Fruit fly (Drosophila melanogaster): ENCODE data around the gene CG7299.

The CG7299 gene

DNA sequence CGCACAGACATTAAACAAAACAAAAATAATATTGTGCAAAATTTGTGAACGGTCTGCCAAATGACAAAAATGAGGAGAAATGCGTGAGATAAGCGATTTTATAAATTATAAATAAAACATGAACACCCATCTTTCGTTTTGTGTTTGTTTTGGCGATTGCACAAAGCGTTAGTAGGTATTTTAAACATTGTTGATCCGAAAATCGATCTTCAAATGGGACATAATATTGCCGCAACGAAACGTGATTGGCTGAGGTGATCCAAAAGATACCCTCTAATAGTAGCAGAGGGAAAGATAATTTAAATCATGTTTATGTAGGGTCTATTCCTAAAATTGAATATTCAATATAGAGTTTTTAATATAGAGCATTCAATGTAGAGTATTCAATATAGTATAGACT, 4.6 kb downstream of the CG7299 start:
- TF ChIP-seq Myc (optimal IDR thresholded peaks at IDR 0.05) (no peak), Sin3A (optimal IDR thresholded peaks at IDR 0.05) (no peak), psq (optimal IDR thresholded peaks at IDR 0.05) (no peak), ttk (optimal IDR thresholded peaks at IDR 0.05) (no peak), h (optimal IDR thresholded peaks at IDR 0.05) (no peak), insv (optimal IDR thresholded peaks at IDR 0.05) (no peak)

DNA sequence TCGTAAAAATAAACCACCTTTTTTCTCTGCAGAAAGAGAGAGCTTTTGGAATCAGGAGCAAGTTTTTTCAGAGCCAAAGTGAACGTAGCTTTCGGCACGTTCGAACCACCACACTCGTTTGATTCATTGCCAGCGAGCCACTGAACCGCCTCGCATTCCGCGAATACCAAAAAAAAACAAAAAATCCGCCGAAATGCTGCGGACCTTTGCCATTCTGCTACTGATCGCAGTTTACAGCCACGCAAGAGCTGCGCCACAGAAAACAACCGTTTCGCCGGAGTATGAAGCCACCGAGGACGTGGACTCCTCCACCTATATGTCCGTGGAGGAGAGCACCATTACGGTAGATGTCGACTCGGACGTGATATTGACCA, 6.5 kb downstream of the CG7299 start:
- TF ChIP-seq h (optimal IDR thresholded peaks at IDR 0.05) (no peak), insv (optimal IDR thresholded peaks at IDR 0.05) (no peak), Myc (optimal IDR thresholded peaks at IDR 0.05) (no peak), ttk (optimal IDR thresholded peaks at IDR 0.05) (no peak), psq (optimal IDR thresholded peaks at IDR 0.05) (no peak), Sin3A (optimal IDR thresholded peaks at IDR 0.05) (no peak)

DNA sequence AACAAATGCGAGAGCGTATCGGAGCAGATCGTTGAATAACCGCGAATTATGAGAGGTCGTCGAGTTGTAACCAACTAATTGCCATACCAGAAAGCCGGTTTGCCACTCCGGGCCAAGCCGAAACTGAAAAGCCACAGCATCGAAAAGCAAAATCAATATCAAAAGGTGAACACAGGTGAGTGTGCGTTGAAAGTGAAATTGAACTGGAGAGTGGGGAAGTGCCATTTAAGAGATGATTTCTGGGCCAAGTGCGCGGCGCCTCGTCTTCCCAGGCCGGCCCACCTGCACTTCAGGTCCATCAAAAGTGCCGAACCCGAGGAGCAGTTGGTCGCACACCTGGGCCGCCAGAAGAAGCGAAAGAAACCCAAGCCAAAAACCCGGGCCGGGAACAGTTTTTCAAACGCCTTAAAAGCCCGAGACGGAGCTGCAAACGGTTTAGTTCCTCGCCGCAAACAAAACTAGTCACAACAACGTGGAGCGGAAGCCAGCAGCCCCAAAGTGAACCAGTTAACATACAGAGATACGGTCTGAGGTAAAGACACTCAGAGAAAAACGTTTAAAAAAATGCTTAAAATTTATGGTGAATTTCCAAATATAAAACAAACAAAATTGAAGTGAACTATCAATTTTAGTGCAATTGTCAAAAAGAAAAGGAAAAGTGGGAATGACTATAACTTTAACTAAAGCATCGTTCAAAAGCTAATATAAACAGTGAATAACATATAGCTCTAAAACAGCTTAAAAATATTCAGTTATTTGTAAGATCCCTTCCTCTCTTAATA, 7.1 kb downstream of the CG7299 start, which contains the start of gene CG17104:
CG17104 (plus strand) TSS at position 266 of the 782 bp plus-strand sequence.
- TF ChIP-seq ttk (optimal IDR thresholded peaks at IDR 0.05) (no peak), h (optimal IDR thresholded peaks at IDR 0.05) (no peak), insv (optimal IDR thresholded peaks at IDR 0.05) (no peak), Myc (optimal IDR thresholded peaks at IDR 0.05) (no peak), Sin3A (optimal IDR thresholded peaks at IDR 0.05) (no peak), psq (optimal IDR thresholded peaks at IDR 0.05) (no peak)

DNA sequence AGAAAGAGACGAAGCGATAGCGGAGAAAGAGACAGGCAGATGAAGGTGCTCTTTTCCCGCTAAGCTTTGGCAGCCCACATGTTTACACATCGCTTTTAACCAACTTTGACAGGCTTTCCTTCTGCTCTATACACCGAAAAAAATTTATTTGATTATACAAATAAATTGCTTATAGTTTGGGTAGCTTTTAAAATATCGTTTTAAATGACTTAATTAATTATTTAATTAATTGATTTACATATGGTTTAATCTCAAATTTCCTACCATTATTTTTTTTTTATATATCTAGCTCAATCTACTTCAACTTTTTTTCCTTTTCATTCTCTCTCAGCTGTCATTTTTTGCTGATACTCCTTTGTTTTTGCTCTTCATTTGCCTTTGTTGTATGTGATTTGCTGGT, 11.2 kb downstream of the CG7299 start:
- TF ChIP-seq ttk (optimal IDR thresholded peaks at IDR 0.05) = no peak
- TF ChIP-seq psq (optimal IDR thresholded peaks at IDR 0.05) = no peak
- no peak for TF ChIP-seq Myc (optimal IDR thresholded peaks at IDR 0.05)

DNA sequence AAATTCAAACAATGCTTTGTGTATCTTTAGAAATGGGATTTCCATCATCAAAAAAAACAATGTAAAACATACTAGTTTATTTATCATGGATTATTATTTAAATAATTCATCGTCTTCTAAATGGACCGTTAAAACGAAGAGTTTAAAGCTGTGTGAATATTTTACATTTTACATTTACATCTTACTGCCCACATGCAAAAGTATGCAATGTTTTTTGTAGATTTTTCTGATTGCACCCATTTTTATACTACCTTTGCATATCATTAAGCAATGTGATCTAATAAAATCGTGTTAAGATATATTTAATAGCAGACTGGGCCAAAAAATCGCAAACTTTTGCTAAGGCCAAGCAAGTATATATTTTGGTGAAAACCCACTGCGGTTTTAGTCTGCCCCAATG, 12.7 kb downstream of the CG7299 start:
- TF ChIP-seq psq (optimal IDR thresholded peaks at IDR 0.05) = no peak
- TF ChIP-seq ttk (optimal IDR thresholded peaks at IDR 0.05) = no peak
- no peak for TF ChIP-seq insv (optimal IDR thresholded peaks at IDR 0.05)
- no peak for TF ChIP-seq Sin3A (optimal IDR thresholded peaks at IDR 0.05)
- TF ChIP-seq Myc (optimal IDR thresholded peaks at IDR 0.05) = no peak
- TF ChIP-seq h (optimal IDR thresholded peaks at IDR 0.05) = no peak

DNA sequence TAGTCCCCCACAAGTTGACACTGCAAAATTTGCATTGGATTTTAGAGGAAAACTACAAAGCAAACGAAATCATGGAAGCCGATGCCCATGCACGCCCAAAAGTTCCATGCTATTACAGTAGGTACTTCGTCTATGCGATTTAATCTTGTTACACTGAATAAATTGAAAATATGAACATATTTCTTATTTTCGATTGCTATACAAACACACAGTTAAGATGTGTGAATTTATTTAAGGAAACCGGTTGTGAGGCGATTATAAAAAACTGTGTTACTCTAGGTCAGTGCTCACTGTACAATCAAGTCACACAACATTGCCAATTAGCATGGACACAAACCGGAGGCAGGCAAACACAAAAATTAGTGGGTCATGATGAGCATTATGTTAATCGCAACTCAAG, 18.6 kb downstream of the CG7299 start:
- no peak for TF ChIP-seq psq (optimal IDR thresholded peaks at IDR 0.05)
- TF ChIP-seq Myc (optimal IDR thresholded peaks at IDR 0.05) = no peak
- no peak for TF ChIP-seq insv (optimal IDR thresholded peaks at IDR 0.05)
- TF ChIP-seq Sin3A (optimal IDR thresholded peaks at IDR 0.05) = no peak
- no peak for TF ChIP-seq h (optimal IDR thresholded peaks at IDR 0.05)
- TF ChIP-seq ttk (optimal IDR thresholded peaks at IDR 0.05) = no peak

DNA sequence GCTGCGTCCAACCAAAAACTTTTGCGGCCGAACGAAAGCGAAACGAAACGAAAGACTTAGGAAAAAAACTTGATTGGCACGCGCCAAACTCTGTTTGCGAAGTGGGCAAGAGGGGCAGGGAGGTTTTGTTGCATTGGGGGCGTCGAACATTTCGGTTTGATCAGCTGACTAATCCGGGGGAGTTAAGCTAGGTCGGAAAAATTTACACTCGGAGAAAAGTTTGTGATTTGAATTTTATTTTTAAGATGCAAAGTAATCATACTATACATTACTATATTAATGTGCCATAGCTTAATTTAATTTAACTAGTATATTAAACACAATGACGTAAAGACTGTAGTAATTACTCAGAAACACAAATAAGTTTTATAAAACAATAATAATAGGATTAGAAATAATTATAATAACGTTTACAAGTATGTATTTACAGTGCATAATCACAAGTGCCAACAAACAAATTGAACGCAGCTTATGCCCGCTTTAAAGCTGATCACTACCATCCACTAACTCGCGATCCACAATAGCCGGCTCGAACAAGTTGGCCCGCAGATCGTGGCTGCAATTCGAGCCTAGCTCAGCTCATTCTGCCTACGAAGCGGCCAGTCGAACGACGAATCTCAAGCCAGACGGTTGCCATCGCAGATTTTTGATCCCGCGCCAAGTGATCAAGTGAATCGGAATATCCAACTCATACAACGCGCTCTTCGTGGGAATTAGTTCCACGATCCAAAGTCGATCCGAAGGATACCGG, 22.5 kb downstream of the CG7299 start, which contains the start of gene CG31871:
CG31871 (plus strand) TSS at position 592 of the 751 bp plus-strand sequence.
- TF ChIP-seq psq (optimal IDR thresholded peaks at IDR 0.05) = no peak
- no peak for TF ChIP-seq insv (optimal IDR thresholded peaks at IDR 0.05)
- no peak for TF ChIP-seq Sin3A (optimal IDR thresholded peaks at IDR 0.05)
- no peak for TF ChIP-seq Myc (optimal IDR thresholded peaks at IDR 0.05)
- no peak for TF ChIP-seq ttk (optimal IDR thresholded peaks at IDR 0.05)
- no peak for TF ChIP-seq h (optimal IDR thresholded peaks at IDR 0.05)

DNA sequence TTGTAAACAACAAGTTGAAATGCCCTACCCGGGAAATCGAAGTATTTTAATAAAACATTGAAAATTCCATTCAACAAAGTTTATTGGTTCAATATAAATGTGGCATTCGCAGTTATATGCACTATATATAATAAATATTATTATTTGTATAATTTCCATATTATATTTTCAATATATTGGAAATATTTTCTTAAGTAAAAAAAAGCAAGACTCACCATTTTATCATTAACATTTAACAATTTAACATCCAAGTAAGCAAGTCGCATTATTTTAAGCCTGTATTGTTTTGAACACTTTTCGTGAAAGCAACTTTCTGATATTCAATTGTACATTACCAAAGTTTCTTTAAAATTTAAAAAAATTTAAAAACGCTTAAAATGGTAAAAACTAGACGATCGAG, 26.2 kb downstream of the CG7299 start, which contains the start of gene CG45690:
CG45690 (plus strand) TSS at position 301 of the 400 bp plus-strand sequence.
- TF ChIP-seq h (optimal IDR thresholded peaks at IDR 0.05) (no peak), ttk (optimal IDR thresholded peaks at IDR 0.05) (no peak), Sin3A (optimal IDR thresholded peaks at IDR 0.05) (no peak), psq (optimal IDR thresholded peaks at IDR 0.05) (no peak), insv (optimal IDR thresholded peaks at IDR 0.05) (no peak), Myc (optimal IDR thresholded peaks at IDR 0.05) (no peak)

DNA sequence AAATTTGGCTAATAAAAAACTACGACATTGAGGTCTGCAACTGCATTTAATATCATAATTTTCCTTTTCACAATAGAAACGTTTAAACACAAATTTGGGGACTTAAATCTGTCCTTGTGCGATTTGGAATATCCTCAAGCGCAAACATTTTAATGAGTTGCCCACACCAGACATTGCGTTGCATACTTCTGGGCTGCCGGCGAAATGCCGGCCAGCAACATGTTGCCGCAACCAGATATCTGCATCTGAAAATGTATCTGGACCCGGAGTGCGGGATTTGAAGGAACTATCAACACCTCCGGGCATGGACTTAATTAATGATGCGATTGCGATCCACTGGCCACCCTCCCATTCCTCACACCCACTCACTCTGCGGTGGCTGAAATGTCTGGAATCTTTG, 29.7 kb downstream of the CG7299 start:
- TF ChIP-seq Myc (optimal IDR thresholded peaks at IDR 0.05) (no peak), h (optimal IDR thresholded peaks at IDR 0.05) (no peak), psq (optimal IDR thresholded peaks at IDR 0.05) (no peak), Sin3A (optimal IDR thresholded peaks at IDR 0.05) (no peak), ttk (optimal IDR thresholded peaks at IDR 0.05) (no peak), insv (optimal IDR thresholded peaks at IDR 0.05) (no peak)

DNA sequence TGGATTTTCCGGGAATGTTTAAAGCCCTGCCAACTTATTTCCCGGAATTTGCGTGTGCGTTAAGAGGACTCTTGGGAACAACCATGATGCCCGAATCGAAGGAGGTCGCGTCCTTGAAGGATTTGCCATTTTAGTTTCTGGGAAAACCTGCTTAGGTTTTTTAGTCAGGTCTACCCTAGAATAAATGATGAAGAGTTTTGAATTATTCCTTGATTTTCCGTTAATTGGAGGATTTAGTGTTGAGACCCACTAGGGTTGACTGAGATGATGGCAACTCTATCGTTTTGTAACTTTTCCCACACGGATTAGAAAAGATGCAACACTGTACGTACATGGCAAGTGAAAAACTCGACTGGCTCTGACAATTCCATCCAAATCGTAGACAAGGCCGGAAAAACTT, 32.9 kb downstream of the CG7299 start, which contains the start of gene dbf:
dbf (plus strand) TSS at position 301 of the 400 bp plus-strand sequence.
- TF ChIP-seq h (optimal IDR thresholded peaks at IDR 0.05) (no peak), ttk (optimal IDR thresholded peaks at IDR 0.05) (no peak), Sin3A (optimal IDR thresholded peaks at IDR 0.05) (no peak), insv (optimal IDR thresholded peaks at IDR 0.05) (no peak), Myc (optimal IDR thresholded peaks at IDR 0.05) (no peak), psq (optimal IDR thresholded peaks at IDR 0.05) (no peak)

DNA sequence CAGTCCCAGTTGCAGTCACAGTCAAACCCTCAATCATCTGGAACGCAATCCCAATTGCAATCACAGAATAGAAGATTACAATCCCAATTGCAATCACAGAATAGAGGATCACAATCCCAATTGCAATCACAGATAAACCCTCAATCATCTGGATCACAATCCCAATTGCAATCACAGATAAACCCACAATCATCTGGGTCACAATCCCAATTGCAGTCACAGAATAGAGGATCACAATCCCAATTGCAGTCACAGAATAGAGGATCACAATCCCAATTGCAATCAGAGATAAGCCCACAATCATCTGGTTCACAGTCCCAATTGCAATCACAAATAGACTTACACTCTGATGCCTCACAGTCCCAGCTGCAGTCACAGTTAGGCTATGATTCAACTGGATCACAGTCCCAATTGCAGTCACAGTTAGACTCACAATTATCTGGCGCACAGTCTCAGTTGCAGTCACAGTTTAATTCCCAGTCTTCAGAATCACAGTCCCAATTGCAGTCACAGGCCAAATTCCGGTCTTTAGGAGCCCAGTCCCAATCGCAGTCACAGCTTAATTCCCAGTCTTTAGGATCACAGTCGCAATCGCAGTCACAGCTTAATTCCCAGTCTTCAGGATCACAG, 36.4 kb downstream of the CG7299 start:
- no peak for TF ChIP-seq ttk (optimal IDR thresholded peaks at IDR 0.05)
- TF ChIP-seq Sin3A (optimal IDR thresholded peaks at IDR 0.05) = no peak
- no peak for TF ChIP-seq Myc (optimal IDR thresholded peaks at IDR 0.05)

DNA sequence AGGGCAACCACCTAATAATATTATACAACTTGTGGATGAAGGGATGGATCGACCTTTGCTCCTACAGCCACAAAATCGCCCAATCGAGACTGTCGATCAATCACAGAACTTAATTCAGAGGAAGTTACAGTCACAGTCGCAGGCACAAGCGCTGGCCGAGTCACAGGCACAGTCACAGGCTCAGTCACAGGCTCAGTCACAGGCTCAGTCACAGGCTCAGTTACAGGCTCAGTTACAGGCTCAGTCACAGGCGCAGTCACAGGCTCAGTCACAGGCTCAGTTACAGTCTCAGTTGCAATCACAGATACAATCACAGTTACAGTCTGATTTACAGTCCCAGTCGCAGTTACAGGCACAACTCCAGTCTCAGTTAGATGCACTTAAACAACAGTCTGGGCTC, 37.5 kb downstream of the CG7299 start:
- TF ChIP-seq Myc (optimal IDR thresholded peaks at IDR 0.05) (no peak), ttk (optimal IDR thresholded peaks at IDR 0.05) (no peak), insv (optimal IDR thresholded peaks at IDR 0.05) (no peak), psq (optimal IDR thresholded peaks at IDR 0.05) (no peak), Sin3A (optimal IDR thresholded peaks at IDR 0.05) (no peak), h (optimal IDR thresholded peaks at IDR 0.05) (no peak)
